Fruit fly (Drosophila melanogaster): ENCODE measurements around the gene salt.

Gene salt

dm6 chr3R:31723206-31723933 is 31.1 kb downstream of the salt start (continued):
- TF ChIP-seq row (GFP tag; IDR thresholded peaks at IDR 0.05), result no peak
- peak; percentile 53 for TF ChIP-seq Deaf1 (tag; optimal IDR thresholded peaks at IDR 0.05)
- TF ChIP-seq CG8944 (GFP tag; optimal IDR thresholded peaks at IDR 0.05), result no peak
- TF ChIP-seq CG1603 (tag; optimal IDR thresholded peaks at IDR 0.05), result peak; percentile 51
- TF ChIP-seq CG7839 (tag; optimal IDR thresholded peaks at IDR 0.05), result peak; percentile 34
- no peak for TF ChIP-seq Ets65A (GFP tag)
- TF ChIP-seq CG2120 (GFP tag; optimal IDR thresholded peaks at IDR 0.05), result peak; percentile 22
- TF ChIP-seq Optix (GFP tag; IDR thresholded peaks at IDR 0.05), result no peak
- TF ChIP-seq croc (GFP tag; conservative IDR thresholded peaks at IDR 0.05), result peak; percentile 13; the same call in 1 of the 3 replicates
- peak; percentile 12 for TF ChIP-seq grau (tag; optimal IDR thresholded peaks at IDR 0.05)
- TF ChIP-seq CG13624 (GFP tag; optimal IDR thresholded peaks at IDR 0.05), result no peak
- TF ChIP-seq CG5245 (GFP tag; optimal IDR thresholded peaks at IDR 0.05), result no peak
- TF ChIP-seq CG17359 (tag; optimal IDR thresholded peaks at IDR 0.05), result peak; percentile 3
- no peak for TF ChIP-seq tin (GFP tag; optimal IDR thresholded peaks at IDR 0.05)
- TF ChIP-seq CG7963 (GFP tag; IDR thresholded peaks at IDR 0.05; ENCODE audit: partially characterized antibody), result no peak
- TF ChIP-seq CG9215 (GFP tag; IDR thresholded peaks at IDR 0.05), result peak; percentile 41; the same call in 1 of the 2 replicates
- no peak for TF ChIP-seq CG10565 (GFP tag; optimal IDR thresholded peaks at IDR 0.05)
- no peak for TF ChIP-seq prd (optimal IDR thresholded peaks at IDR 0.05)
- TF ChIP-seq prd (GFP tag; IDR thresholded peaks at IDR 0.05), result peak; percentile 36; the same call in 1 of the 3 replicates
- no peak for TF ChIP-seq twi (tag; optimal IDR thresholded peaks at IDR 0.05)
- TF ChIP-seq en (GFP tag; optimal IDR thresholded peaks at IDR 0.05), result no peak
- TF ChIP-seq Asciz (GFP tag; optimal IDR thresholded peaks at IDR 0.05), result no peak
- TF ChIP-seq MBD-R2 (GFP tag; IDR thresholded peaks at IDR 0.05), result no peak
- no peak for TF ChIP-seq pzg (GFP tag; optimal IDR thresholded peaks at IDR 0.05)
- peak; percentile 40 for TF ChIP-seq Oli (tag; optimal IDR thresholded peaks at IDR 0.05)
- peak; percentile 37 for TF ChIP-seq Sox102F (GFP tag; optimal IDR thresholded peaks at IDR 0.05)
- peak; percentile 20 for TF ChIP-seq abd-A (tag; optimal IDR thresholded peaks at IDR 0.05)
- peak; percentile 6 for TF ChIP-seq Jarid2 (GFP tag; optimal IDR thresholded peaks at IDR 0.05)
- no peak for TF ChIP-seq Lim3 (GFP tag; IDR thresholded peaks at IDR 0.05)
- no peak for TF ChIP-seq CG11560 (tag; IDR thresholded peaks at IDR 0.05)
- peak; percentile 35; the same call in 1 of the 2 replicates for TF ChIP-seq Ptx1 (GFP tag; IDR thresholded peaks at IDR 0.05)
- no peak for TF ChIP-seq CG15479 (GFP tag; optimal IDR thresholded peaks at IDR 0.05)
- TF ChIP-seq ci (GFP tag; IDR thresholded peaks at IDR 0.05), result 0 out of 3 replicates have a peak, but pooled peaks have one; percentile 13
- peak; percentile 15 for TF ChIP-seq bcd (GFP tag; optimal IDR thresholded peaks at IDR 0.05)
- TF ChIP-seq CG2712 (tag; optimal IDR thresholded peaks at IDR 0.05), result peak; percentile 49
- no peak for TF ChIP-seq jumu (GFP tag; optimal IDR thresholded peaks at IDR 0.05)
- TF ChIP-seq HLH54F (GFP tag; optimal IDR thresholded peaks at IDR 0.05), result no peak
- TF ChIP-seq Xbp1 (GFP tag; optimal IDR thresholded peaks at IDR 0.05), result peak; percentile 7
- peak; percentile 8 for TF ChIP-seq CG4424 (GFP tag; optimal IDR thresholded peaks at IDR 0.05)
- peak; percentile 21 for TF ChIP-seq dmrt99B (tag; optimal IDR thresholded peaks at IDR 0.05)
- TF ChIP-seq Aef1 (GFP tag; IDR thresholded peaks at IDR 0.05), result peak; percentile 39; the same call in 1 of the 3 replicates
- TF ChIP-seq CG8290 (GFP tag; optimal IDR thresholded peaks at IDR 0.05), result no peak
- TF ChIP-seq CG8290 (tag; optimal IDR thresholded peaks at IDR 0.05), result no peak

Data from whole organism, embryonic.